Worm (Caenorhabditis elegans) whole organism, L4 larva: ENCODE results near the gene sri-10.
"Not testable (repeated sequence)": the region's sequence is repeated elsewhere in the genome, so short reads cannot be mapped to it uniquely, and the experiment has no call there.

Experiments
- F10B5.3 ChIP-seq: sonication (generic microtip); optimal IDR thresholded peaks from 2 replicates; lab custom pipeline; 2016; ENCODE audit warnings: mild to moderate bottlenecking, missing genetic modification characterization, missing compliant biosample characterization
- F44E2.7 ChIP-seq: fragments of 200-800 bp; sonication (Bioruptor generic); IDR thresholded peaks from 2 replicates; pipeline ENCODE4 v2.1.2; 2022; ENCODE audit warnings: missing genetic modification characterization, missing compliant biosample characterization
- Y48G9A.11 ChIP-seq: fragments of 200-800 bp; sonication (Bioruptor generic); IDR thresholded peaks from 2 replicates; pipeline ENCODE4 v1.3.6; 2022; ENCODE audit warnings: missing genetic modification reagents, missing genetic modification characterization, missing compliant biosample characterization
- Y5F2A.4 ChIP-seq: fragments of 200-800 bp; sonication (Bioruptor generic); optimal IDR thresholded peaks from 2 replicates; lab custom pipeline; 2018; ENCODE audit warnings: mild to moderate bottlenecking, missing genetic modification characterization, missing compliant biosample characterization
- aha-1 ChIP-seq: fragments of 150-350 bp; peaks from one replicate; lab custom pipeline; 2014; ENCODE audit warnings: missing biosample characterization, missing genetic modification characterization
- aly-2 ChIP-seq: sonication (generic microtip); optimal IDR thresholded peaks from 2 replicates; lab custom pipeline; 2018; ENCODE audit warnings: missing biosample characterization, missing genetic modification characterization
- ama-1 ChIP-seq: fragments of 150-350 bp; optimal IDR thresholded peaks from 2 replicates; lab custom pipeline; 2014; ENCODE audit warnings: inconsistent platforms, mixed read lengths
- arid-1 ChIP-seq: fragments of 200-800 bp; sonication (Bioruptor generic); conservative IDR thresholded peaks from 2 replicates; pipeline ENCODE4 v1.3.6; 2022; ENCODE audit warnings: missing genetic modification reagents, missing genetic modification characterization, missing compliant biosample characterization
- ceh-20 ChIP-seq: fragments of 200-800 bp; sonication (Bioruptor generic); IDR thresholded peaks from 2 replicates; pipeline ENCODE4 v1.3.6; 2022; ENCODE audit warnings: missing genetic modification reagents, missing genetic modification characterization, missing compliant biosample characterization
- duxl-1 ChIP-seq: sonication (generic microtip); optimal IDR thresholded peaks from 2 replicates; lab custom pipeline; 2016; ENCODE audit warnings: mild to moderate bottlenecking, missing genetic modification characterization, moderate library complexity, missing compliant biosample characterization; ENCODE audit not compliant: poor library complexity
- egl-43 ChIP-seq: fragments of 200-800 bp; sonication (Bioruptor generic); IDR thresholded peaks from 2 replicates; pipeline ENCODE4 v1.3.6; 2022; ENCODE audit warnings: missing genetic modification reagents, missing genetic modification characterization, missing compliant biosample characterization
- fkh-10 ChIP-seq: fragments of 150-350 bp; optimal IDR thresholded peaks from 2 replicates; lab custom pipeline; 2014; ENCODE audit warnings: missing biosample characterization, missing genetic modification reagents, missing genetic modification characterization
- hlh-30 ChIP-seq: sonication (generic microtip); optimal IDR thresholded peaks from 2 replicates; lab custom pipeline; 2017; ENCODE audit warnings: antibody characterized with exemption, mild to moderate bottlenecking, missing genetic modification characterization, missing compliant biosample characterization; ENCODE audit not compliant: insufficient read depth
- jun-1 ChIP-seq: fragments of 150-350 bp; optimal IDR thresholded peaks from 2 replicates; lab custom pipeline; 2014; ENCODE audit warnings: missing biosample characterization, missing genetic modification reagents, missing genetic modification characterization
- lim-7 ChIP-seq: fragments of 200-800 bp; sonication (Bioruptor generic); IDR thresholded peaks from 2 replicates; pipeline ENCODE4 v1.3.6; 2022; ENCODE audit warnings: missing genetic modification characterization, missing compliant biosample characterization
- lin-1 ChIP-seq: fragments of 200-800 bp; sonication (Bioruptor generic); IDR thresholded peaks from 2 replicates; pipeline ENCODE4 v1.3.6; 2022; ENCODE audit warnings: missing genetic modification reagents, missing genetic modification characterization, missing compliant biosample characterization
- lin-38 ChIP-seq: fragments of 200-800 bp; sonication (Bioruptor generic); IDR thresholded peaks from 2 replicates; pipeline ENCODE4 v1.3.6; 2022; ENCODE audit warnings: missing genetic modification reagents, missing genetic modification characterization, missing compliant biosample characterization
- lin-39 ChIP-seq: fragments of 150-350 bp; optimal IDR thresholded peaks from 2 replicates; lab custom pipeline; 2014; ENCODE audit warnings: missing biosample characterization, missing genetic modification reagents, missing genetic modification characterization
- lir-3 ChIP-seq: sonication (generic microtip); optimal IDR thresholded peaks from 2 replicates; lab custom pipeline; 2016; ENCODE audit warnings: mild to moderate bottlenecking, missing genetic modification characterization, missing compliant biosample characterization
- mdt-29 ChIP-seq: fragments of 200-800 bp; sonication (Bioruptor generic); IDR thresholded peaks from 2 replicates; pipeline ENCODE4 v1.3.6; 2022; ENCODE audit warnings: missing genetic modification reagents, missing genetic modification characterization, missing compliant biosample characterization
- nhr-11 ChIP-seq: fragments of 150-350 bp; optimal IDR thresholded peaks from 2 replicates; lab custom pipeline; 2014; ENCODE audit warnings: missing biosample characterization, missing genetic modification characterization
- nhr-237 ChIP-seq: sonication (generic microtip); optimal IDR thresholded peaks from 2 replicates; lab custom pipeline; 2017; ENCODE audit warnings: missing biosample characterization, missing genetic modification characterization
- nhr-28 ChIP-seq: fragments of 150-350 bp; optimal IDR thresholded peaks from 2 replicates; lab custom pipeline; 2014; ENCODE audit warnings: missing biosample characterization, missing genetic modification characterization
- nhr-42 ChIP-seq: fragments of 200-800 bp; sonication (Bioruptor generic); IDR thresholded peaks from 2 replicates; pipeline ENCODE4 v1.3.6; 2022; ENCODE audit warnings: missing genetic modification characterization, missing compliant biosample characterization
- nhr-77 ChIP-seq: fragments of 150-350 bp; optimal IDR thresholded peaks from 2 replicates; lab custom pipeline; 2014; ENCODE audit warnings: missing biosample characterization, missing genetic modification characterization
- pha-4 ChIP-seq, 2 experiments: fragments of 150-350 bp in 1 of 2; fragments of 200-800 bp in 1 of 2; sonication (Bioruptor generic) in 1 of 2; IDR thresholded peaks in 1 of 2; optimal IDR thresholded peaks in 1 of 2; 2 replicates each; pipeline versions ENCODE4 v1.3.6 to Lab custom; 2014 to 2022; ENCODE audit warnings: missing genetic modification characterization in 2 of 2, missing genetic modification reagents in 2 of 2, missing biosample characterization in 1 of 2, missing compliant biosample characterization in 1 of 2
- php-3 ChIP-seq: fragments of 200-800 bp; sonication (Bioruptor generic); IDR thresholded peaks from 2 replicates; pipeline ENCODE4 v1.3.6; 2022; ENCODE audit warnings: missing genetic modification reagents, missing genetic modification characterization, missing compliant biosample characterization
- rbr-2 ChIP-seq: sonication (generic microtip); optimal IDR thresholded peaks from 2 replicates; lab custom pipeline; 2016; ENCODE audit warnings: missing genotype, missing genetic modification characterization, missing compliant biosample characterization
- saeg-2 ChIP-seq: fragments of 200-800 bp; sonication (Bioruptor generic); IDR thresholded peaks from 2 replicates; pipeline ENCODE4 v1.3.6; 2022; ENCODE audit warnings: missing genetic modification reagents, missing genetic modification characterization, missing compliant biosample characterization
- spr-1 ChIP-seq: sonication (generic microtip); optimal IDR thresholded peaks from 2 replicates; lab custom pipeline; 2016; ENCODE audit warnings: mild to moderate bottlenecking, missing genetic modification characterization, missing compliant biosample characterization
- unc-62 ChIP-seq, 3 experiments: fragments of 150-350 bp in 1 of 3; sonication (generic microtip); optimal IDR thresholded peaks in 2 of 3; peaks in 1 of 3; 1 replicate in 1 of 3; 2 replicates in 2 of 3; lab custom pipeline; 2014 to 2017; ENCODE audit warnings: missing biosample characterization in 3 of 3, missing genetic modification characterization in 3 of 3, missing genetic modification reagents in 3 of 3, missing genotype in 1 of 3
- vab-7 ChIP-seq: fragments of 200-800 bp; sonication (Bioruptor generic); IDR thresholded peaks from 2 replicates; pipeline ENCODE4 v1.3.6; 2022; ENCODE audit warnings: missing genetic modification reagents, missing genetic modification characterization, missing compliant biosample characterization
- zip-11 ChIP-seq: fragments of 200-800 bp; sonication (Bioruptor generic); IDR thresholded peaks from 2 replicates; pipeline ENCODE4 v1.3.6; 2022; ENCODE audit warnings: missing genetic modification characterization, missing compliant biosample characterization
- zip-2 ChIP-seq: fragments of 150-350 bp; optimal IDR thresholded peaks from 2 replicates; lab custom pipeline; 2014; ENCODE audit warnings: missing biosample characterization, missing genetic modification characterization

Gene sri-10

ce11 chrV:18776245-18776737, 30.0 kb downstream of the sri-10 start, which contains the start of gene Y17D7B.4:
Gene Y17D7B.4, minus strand, starts transcription at chrV:18776687.
- TF ChIP-seq duxl-1 (tag; lab: Kevin White, UChicago) (peak; percentile 57), arid-1 (no peak), Y48G9A.11 (GFP tag; lab: Robert Waterston, UW) (0 out of 2 replicates have a peak, but pooled peaks have one; percentile 9), unc-62 (GFP tag; optimal IDR thresholded peaks at IDR 0.05 in 1 of 2; lab: Kevin White, UChicago) (peak in 1 of 2 experiments; percentile 66), unc-62 (tag; optimal IDR thresholded peaks at IDR 0.05; lab: Kevin White, UChicago) (no peak), nhr-11 (tag; lab: Kevin White, UChicago) (no peak), nhr-42 (GFP tag; lab: Robert Waterston, UW) (0 out of 2 replicates have a peak, but pooled peaks have one; percentile 51), aha-1 (tag; lab: Kevin White, UChicago) (peak; percentile 95)

ce11 chrV:18772761-18773160, 33.5 kb downstream of the sri-10 start, which contains the start of gene clec-257:
Gene clec-257, plus strand, starts transcription at chrV:18773061.
- TF ChIP-seq ama-1 (lab: Kevin White, UChicago): no peak
- TF ChIP-seq unc-62 (GFP tag; optimal IDR thresholded peaks at IDR 0.05 in 1 of 2; lab: Kevin White, UChicago): no peak
- TF ChIP-seq unc-62 (tag; optimal IDR thresholded peaks at IDR 0.05; lab: Kevin White, UChicago): no peak
- no peak for TF ChIP-seq saeg-2
- TF ChIP-seq lim-7 (GFP tag; lab: Robert Waterston, UW): no peak
- no peak for TF ChIP-seq pha-4 (GFP tag; IDR thresholded peaks at IDR 0.05; lab: Robert Waterston, UW)
- no peak for TF ChIP-seq pha-4 (tag; optimal IDR thresholded peaks at IDR 0.05; lab: Kevin White, UChicago)
- no peak for TF ChIP-seq fkh-10
- TF ChIP-seq ceh-20 (GFP tag; lab: Robert Waterston, UW): no peak
- TF ChIP-seq php-3: no peak
- TF ChIP-seq rbr-2: no peak
- TF ChIP-seq aly-2 (tag; lab: Kevin White, UChicago): no peak
- TF ChIP-seq, all 104 proteins: peak for 0

- TF ChIP-seq zip-2 (no peak), aha-1 (tag; lab: Kevin White, UChicago) (peak; percentile 91), unc-62 (GFP tag; optimal IDR thresholded peaks at IDR 0.05 in 1 of 2; lab: Kevin White, UChicago) (peak in 1 of 2 experiments; percentile 90), unc-62 (tag; optimal IDR thresholded peaks at IDR 0.05; lab: Kevin White, UChicago) (no peak)
Observed at ce11 chrV:18771804-18772386, 34.4 kb downstream of the sri-10 start.

ce11 chrV:18771390-18771789, 34.9 kb downstream of the sri-10 start, which contains the start of gene clec-256:
Gene clec-256, plus strand, starts transcription at chrV:18771690.
- TF ChIP-seq aly-2 (tag; lab: Kevin White, UChicago): no peak

DNA sequence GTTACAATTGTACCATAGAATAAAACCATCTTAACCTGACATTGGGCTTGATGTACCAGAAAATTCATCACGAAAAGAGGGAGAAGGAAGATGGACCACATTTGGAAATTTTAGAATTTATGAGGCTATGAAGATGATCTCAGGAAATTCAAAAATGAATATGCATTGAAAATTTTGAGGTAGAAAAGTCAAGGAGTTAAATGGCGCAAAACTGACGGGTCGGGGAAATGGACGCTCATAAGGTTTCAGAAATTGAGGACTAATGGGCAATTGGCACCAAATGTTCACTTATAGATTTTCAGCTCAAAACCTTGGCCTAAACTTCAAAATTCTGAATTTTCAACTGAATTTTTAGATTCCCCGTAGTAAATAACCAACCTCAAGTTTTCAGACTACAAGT, 35.7 kb downstream of the sri-10 start, which contains the start of gene clec-255:
clec-255 (minus strand) TSS at position 101 of the 400 bp plus-strand sequence.
- peak; percentile 3 for TF ChIP-seq aha-1 (tag; lab: Kevin White, UChicago)
- TF ChIP-seq vab-7 (GFP tag; lab: Robert Waterston, UW): no peak

- peak in 1 of 2 experiments; percentile 93 for TF ChIP-seq unc-62 (GFP tag; optimal IDR thresholded peaks at IDR 0.05 in 1 of 2; lab: Kevin White, UChicago)
- TF ChIP-seq unc-62 (tag; optimal IDR thresholded peaks at IDR 0.05; lab: Kevin White, UChicago): no peak
- TF ChIP-seq vab-7 (GFP tag; lab: Robert Waterston, UW): no peak
Observed at ce11 chrV:18769902-18770301, 36.4 kb downstream of the sri-10 start.

DNA sequence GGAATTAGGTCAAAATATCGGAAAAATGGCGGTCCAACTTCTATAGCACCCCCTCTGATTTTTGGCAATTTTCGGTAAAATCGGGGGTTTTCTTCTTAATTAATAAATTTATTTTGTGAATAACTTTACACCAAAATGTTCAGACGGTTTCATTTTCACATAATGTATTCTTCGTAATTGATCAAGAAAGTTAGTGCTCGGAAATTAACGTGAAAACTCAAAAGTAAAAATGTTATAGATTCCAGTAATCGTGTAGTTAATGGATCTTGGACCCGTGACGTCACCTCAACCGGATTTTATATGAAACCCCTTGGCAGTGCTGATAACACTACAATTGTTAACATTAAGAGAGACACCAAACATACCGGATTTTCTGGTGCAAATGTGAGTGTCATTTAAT, 44.3 kb downstream of the sri-10 start, which contains the start of gene F11D11.22:
F11D11.22 (plus strand) TSS at position 301 of the 400 bp plus-strand sequence.
- TF ChIP-seq nhr-77 (tag; lab: Kevin White, UChicago); mdt-29; Y5F2A.4 (GFP tag; lab: Kevin White, UChicago): not testable (repeated sequence)
- TF ChIP-seq, all 104 proteins: peak for 0; not testable (repeated sequence) for 104

DNA sequence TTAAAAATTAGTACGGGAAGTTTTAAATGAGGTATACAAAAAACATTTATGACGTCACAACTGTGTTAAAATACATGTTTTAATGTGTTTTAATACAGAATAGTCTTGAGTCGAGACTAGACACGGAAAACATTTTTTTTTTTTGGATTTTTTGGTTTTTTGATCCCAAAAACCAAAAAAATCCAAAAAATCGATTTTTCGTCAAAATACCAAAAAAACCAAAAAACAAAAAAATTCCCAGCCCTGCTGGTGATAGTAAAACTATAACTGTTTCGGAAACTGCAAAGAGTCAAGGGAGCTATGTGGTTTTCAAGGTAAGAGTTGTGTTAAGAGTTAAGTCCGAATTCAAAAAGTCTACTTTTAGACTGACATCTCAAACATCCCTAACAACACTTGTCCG, 45.2 kb downstream of the sri-10 start, which contains the start of gene F11D11.4:
F11D11.4 (plus strand) TSS at position 301 of the 400 bp plus-strand sequence.
- TF ChIP-seq Y48G9A.11 (GFP tag; lab: Robert Waterston, UW): no peak
- no peak for TF ChIP-seq nhr-42 (GFP tag; lab: Robert Waterston, UW)
- no peak for TF ChIP-seq lir-3 (tag; lab: Kevin White, UChicago)
- no peak for TF ChIP-seq nhr-28 (tag; lab: Kevin White, UChicago)
- TF ChIP-seq spr-1: no peak
- no peak for TF ChIP-seq jun-1 (tag; lab: Kevin White, UChicago)
- TF ChIP-seq lin-38 (GFP tag; lab: Robert Waterston, UW): no peak
- no peak for TF ChIP-seq nhr-237 (tag; lab: Kevin White, UChicago)
- TF ChIP-seq egl-43 (GFP tag; lab: Robert Waterston, UW): no peak
- no peak for TF ChIP-seq F10B5.3
- TF ChIP-seq hlh-30 (tag; lab: Kevin White, UChicago): no peak
- no peak for TF ChIP-seq zip-11 (GFP tag; lab: Robert Waterston, UW)
- no peak for TF ChIP-seq lin-1
- no peak for TF ChIP-seq F44E2.7 (GFP tag; lab: Robert Waterston, UW)
- TF ChIP-seq lin-39 (tag; lab: Kevin White, UChicago): no peak
- TF ChIP-seq arid-1: no peak
